Worm (Caenorhabditis elegans): Measurements from ENCODE around the gene cest-28.

DNA sequence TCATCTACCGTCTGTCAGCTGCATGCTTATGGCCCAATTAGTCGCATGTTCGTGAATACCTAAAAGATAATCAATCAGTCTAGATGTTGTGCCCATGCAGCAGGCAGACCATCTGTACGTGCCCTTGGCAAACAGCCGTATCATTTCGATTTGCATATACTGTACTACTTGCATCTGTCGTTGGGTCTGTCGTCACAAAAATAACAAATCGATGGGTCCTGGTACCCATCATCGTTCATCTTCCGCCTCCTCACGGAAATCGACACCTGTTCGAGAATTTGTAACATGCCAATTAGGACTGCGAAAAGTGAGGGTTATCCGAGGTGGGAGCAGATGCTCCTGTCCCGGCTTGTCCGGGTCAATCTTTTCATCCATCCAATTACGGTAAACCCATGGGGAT is 13.7 kb downstream of the cest-28 start:
- TF ChIP-seq snpc-4 (tag; optimal IDR thresholded peaks at IDR 0.05) (no peak), lsy-2 (tag; optimal IDR thresholded peaks at IDR 0.05) (no peak), lin-13 (tag; optimal IDR thresholded peaks at IDR 0.05) (no peak), unc-39 (tag; optimal IDR thresholded peaks at IDR 0.05) (no peak), nhr-12 (tag; optimal IDR thresholded peaks at IDR 0.05) (no peak), mep-1 (tag; optimal IDR thresholded peaks at IDR 0.05) (peak; percentile 7), elt-3 (tag; optimal IDR thresholded peaks at IDR 0.05) (no peak), ces-1 (GFP tag; optimal IDR thresholded peaks at IDR 0.05) (no peak), nhr-2 (tag; optimal IDR thresholded peaks at IDR 0.05) (peak; percentile 83), ceh-39 (tag; optimal IDR thresholded peaks at IDR 0.05) (no peak), ztf-11 (tag; optimal IDR thresholded peaks at IDR 0.05) (no peak)

Data from whole organism, mixed stage, embryonic.